Fruit fly (Drosophila melanogaster): ENCODE data around the gene CG33700.

The CG33700 gene

DNA sequence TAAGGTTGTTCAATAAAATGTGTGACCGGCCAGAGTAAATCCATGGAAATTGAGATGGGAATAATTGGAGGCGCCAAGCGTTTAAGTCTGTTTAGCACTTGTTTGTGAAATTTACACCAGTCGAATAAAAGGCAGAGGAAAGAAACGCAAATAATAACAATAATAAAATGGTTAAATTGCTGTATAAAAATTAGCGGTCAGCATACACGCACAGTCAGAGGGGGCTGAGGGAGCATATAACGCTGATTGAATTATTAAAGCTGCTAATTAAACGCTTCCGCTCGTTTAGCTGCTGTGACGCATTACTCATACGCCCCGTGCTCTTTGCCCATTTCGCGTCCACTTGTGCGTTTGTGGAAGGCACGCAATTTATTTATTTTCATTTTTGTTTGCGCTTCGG lies 42.4 kb upstream of the CG33700 start (continued):
- TF ChIP-seq dpn (GFP tag; optimal IDR thresholded peaks at IDR 0.05) (no peak), Hr78 (GFP tag; optimal IDR thresholded peaks at IDR 0.05) (no peak), ro (GFP tag; IDR thresholded peaks at IDR 0.05) (no peak), h (optimal IDR thresholded peaks at IDR 0.05) (no peak), crp (GFP tag; optimal IDR thresholded peaks at IDR 0.05) (no peak), amos (GFP tag; IDR thresholded peaks at IDR 0.05; ENCODE audit: partially characterized antibody) (no peak), eve (GFP tag; optimal IDR thresholded peaks at IDR 0.05) (no peak), CG7372 (GFP tag; IDR thresholded peaks at IDR 0.05) (0 out of 2 replicates have a peak, but pooled peaks have one; percentile 13), CG3726 (GFP tag; IDR thresholded peaks at IDR 0.05) (no peak), Med (GFP tag) (peak; percentile 48), CG5180 (GFP tag; optimal IDR thresholded peaks at IDR 0.05) (no peak), Six4 (GFP tag; optimal IDR thresholded peaks at IDR 0.05) (no peak), Max (GFP tag; optimal IDR thresholded peaks at IDR 0.05) (no peak), Asciz (GFP tag; optimal IDR thresholded peaks at IDR 0.05) (peak; percentile 33), bab2 (GFP tag; optimal IDR thresholded peaks at IDR 0.05) (no peak), CG9797 (GFP tag; optimal IDR thresholded peaks at IDR 0.05) (no peak), emc (GFP tag; optimal IDR thresholded peaks at IDR 0.05) (no peak), sisA (GFP tag; IDR thresholded peaks at IDR 0.05) (no peak), CG33557 (GFP tag; optimal IDR thresholded peaks at IDR 0.05) (no peak), Ssrp (tag; optimal IDR thresholded peaks at IDR 0.05) (no peak), mirr (GFP tag; optimal IDR thresholded peaks at IDR 0.05) (peak; percentile 16), CG6254 (GFP tag; optimal IDR thresholded peaks at IDR 0.05) (no peak), CG7987 (GFP tag; optimal IDR thresholded peaks at IDR 0.05) (no peak), PHDP (tag; optimal IDR thresholded peaks at IDR 0.05) (peak; percentile 8), Gsc (GFP tag; IDR thresholded peaks at IDR 0.05) (no peak), exex (tag; optimal IDR thresholded peaks at IDR 0.05) (no peak), sd (tag; optimal IDR thresholded peaks at IDR 0.05) (peak; percentile 43), chinmo (GFP tag; IDR thresholded peaks at IDR 0.05; ENCODE audit: partially characterized antibody) (0 out of 4 replicates have a peak, but pooled peaks have one; percentile 63), CG4282 (GFP tag; optimal IDR thresholded peaks at IDR 0.05) (no peak), CG16863 (GFP tag; optimal IDR thresholded peaks at IDR 0.05) (no peak), scrt (GFP tag; optimal IDR thresholded peaks at IDR 0.05) (no peak), sob (GFP tag; IDR thresholded peaks at IDR 0.05) (no peak), CG18599 (GFP tag; optimal IDR thresholded peaks at IDR 0.05) (peak; percentile 3), gro (GFP tag; optimal IDR thresholded peaks at IDR 0.05) (peak; percentile 6), sima (GFP tag; optimal IDR thresholded peaks at IDR 0.05) (no peak), Sin3A (optimal IDR thresholded peaks at IDR 0.05) (no peak), CG31441 (GFP tag; IDR thresholded peaks at IDR 0.05) (no peak), CG14014 (GFP tag; IDR thresholded peaks at IDR 0.05) (no peak), NC2β (GFP tag; optimal IDR thresholded peaks at IDR 0.05) (no peak)

- no peak for TF ChIP-seq CG17186 (GFP tag; optimal IDR thresholded peaks at IDR 0.05)
- TF ChIP-seq CG7839 (tag; optimal IDR thresholded peaks at IDR 0.05): peak; percentile 41
- no peak for TF ChIP-seq CG8924 (tag; optimal IDR thresholded peaks at IDR 0.05)
- peak; percentile 58 for TF ChIP-seq Blimp-1 (GFP tag; optimal IDR thresholded peaks at IDR 0.05)
- no peak for TF ChIP-seq CG10654 (GFP tag; optimal IDR thresholded peaks at IDR 0.05)
- no peak for TF ChIP-seq zf30C (GFP tag; optimal IDR thresholded peaks at IDR 0.05)
- TF ChIP-seq ATbp (GFP tag; optimal IDR thresholded peaks at IDR 0.05): peak; percentile 28
- no peak for TF ChIP-seq CG18476 (GFP tag; optimal IDR thresholded peaks at IDR 0.05)
- TF ChIP-seq vvl (GFP tag; IDR thresholded peaks at IDR 0.05): 0 out of 2 replicates have a peak, but pooled peaks have one; percentile 15
- no peak for TF ChIP-seq CG9876 (GFP tag; optimal IDR thresholded peaks at IDR 0.05)
- no peak for TF ChIP-seq CG4328 (GFP tag; optimal IDR thresholded peaks at IDR 0.05)
- TF ChIP-seq Rx (GFP tag; IDR thresholded peaks at IDR 0.05): no peak
- peak; percentile 35 for TF ChIP-seq unpg (GFP tag; optimal IDR thresholded peaks at IDR 0.05)
- TF ChIP-seq Poxn (GFP tag; IDR thresholded peaks at IDR 0.05): no peak
- TF ChIP-seq dan (GFP tag; IDR thresholded peaks at IDR 0.05): no peak
These were observed 41.5 kb upstream of the CG33700 start for dm6 chr3L:9566849-9567248.

Measured in whole organism, embryonic.